Worm (Caenorhabditis elegans) whole organism, young adult: ENCODE measurements around the gene Y22D7AR.3.

ENCODE experiments used
- egl-44 ChIP-seq: fragments of 200-800 bp; sonication (Bioruptor generic); IDR thresholded peaks from 2 replicates; pipeline ENCODE4 v1.3.6; 2022; ENCODE audit warnings: missing genetic modification reagents, missing genetic modification characterization, missing compliant biosample characterization
- madf-3 ChIP-seq: fragments of 200-800 bp; sonication (Bioruptor generic); IDR thresholded peaks from 2 replicates; pipeline ENCODE4 v1.3.6; 2022; ENCODE audit warnings: missing genetic modification reagents, missing genetic modification characterization, missing compliant biosample characterization
- nfya-1 ChIP-seq: sonication (generic microtip); optimal IDR thresholded peaks from 2 replicates; lab custom pipeline; 2017; ENCODE audit warnings: antibody characterized with exemption, missing compliant biosample characterization, missing genetic modification characterization, borderline replicate concordance; ENCODE audit not compliant: insufficient read depth
- nhr-90 ChIP-seq: sonication (generic microtip); optimal IDR thresholded peaks from 2 replicates; lab custom pipeline; 2016; ENCODE audit warnings: missing genotype, mild to moderate bottlenecking, missing genetic modification characterization, missing compliant biosample characterization
- unc-62 ChIP-seq: fragments of 150-350 bp; optimal IDR thresholded peaks from 2 replicates; lab custom pipeline; 2014; ENCODE audit warnings: missing biosample characterization, missing genetic modification reagents, missing genetic modification characterization

DNA sequence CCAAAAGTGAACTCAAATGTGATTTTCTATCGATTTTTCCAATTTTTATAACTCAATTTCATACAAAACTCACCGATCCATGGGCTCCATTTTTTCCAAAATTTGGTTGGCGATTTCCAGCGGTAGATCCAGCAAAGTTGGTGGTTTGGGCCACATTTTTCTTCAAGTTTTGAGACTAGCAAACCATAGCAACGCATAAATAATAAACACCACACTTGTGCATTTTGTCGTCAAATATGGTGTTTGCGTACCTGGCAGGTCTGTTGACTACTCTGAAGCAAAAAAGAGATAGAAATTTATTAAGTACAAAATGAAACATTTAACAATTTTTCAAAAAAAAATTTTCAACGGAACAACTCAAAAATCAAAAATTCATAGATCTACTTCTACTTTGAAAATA lies 39.7 kb upstream of the Y22D7AR.3 start:
- TF ChIP-seq nfya-1 (no peak), nhr-90 (tag; lab: Kevin White, UChicago) (no peak), madf-3 (GFP tag; lab: Robert Waterston, UW) (no peak), egl-44 (GFP tag; lab: Robert Waterston, UW) (no peak), unc-62 (GFP tag; lab: Kevin White, UChicago) (no peak)
